Worm (Caenorhabditis elegans) whole organism, young adult: ENCODE measurements around the gene epic-3.
A peak's percentile ranks its signal among the peaks of the same experiment; 100 is the strongest.

ENCODE experiments used
- B0261.1 ChIP-seq: sonication (generic microtip); optimal IDR thresholded peaks from 2 replicates; lab custom pipeline; 2016; ENCODE audit warnings: mild to moderate bottlenecking, missing genetic modification characterization, moderate library complexity, missing compliant biosample characterization
- C06A6.2 ChIP-seq: fragments of 200-800 bp; sonication (Bioruptor generic); conservative IDR thresholded peaks from 2 replicates; pipeline ENCODE4 v1.3.6; 2022; ENCODE audit warnings: missing genetic modification characterization, missing compliant biosample characterization
- C17E4.6 ChIP-seq: fragments of 200-800 bp; sonication (Bioruptor generic); IDR thresholded peaks from 2 replicates; pipeline ENCODE4 v1.3.6; 2022; ENCODE audit warnings: missing genetic modification reagents, missing genetic modification characterization, missing compliant biosample characterization
- F10E7.11 ChIP-seq: sonication (generic microtip); optimal IDR thresholded peaks from 2 replicates; lab custom pipeline; 2017; ENCODE audit warnings: mild to moderate bottlenecking, missing genetic modification characterization, moderate library complexity, missing compliant biosample characterization
- F22D6.2 ChIP-seq: sonication (generic microtip); optimal IDR thresholded peaks from 2 replicates; lab custom pipeline; 2016; ENCODE audit warnings: mild to moderate bottlenecking, missing genetic modification characterization, missing compliant biosample characterization
- F37B4.10 ChIP-seq: fragments of 200-800 bp; sonication (Bioruptor generic); IDR thresholded peaks from 2 replicates; pipeline ENCODE4 v1.3.6; 2022; ENCODE audit warnings: missing genetic modification characterization, missing compliant biosample characterization
- F52B5.7 ChIP-seq: sonication (generic microtip); optimal IDR thresholded peaks from 2 replicates; lab custom pipeline; 2016; ENCODE audit warnings: mild to moderate bottlenecking, missing genetic modification characterization, missing compliant biosample characterization
- K11D2.4 ChIP-seq: fragments of 200-800 bp; sonication (Bioruptor generic); IDR thresholded peaks from 2 replicates; pipeline ENCODE4 v1.3.6; 2022; ENCODE audit warnings: missing genetic modification reagents, missing genetic modification characterization, missing compliant biosample characterization
- Y53G8AR.9 ChIP-seq: fragments of 200-800 bp; sonication (Bioruptor generic); conservative IDR thresholded peaks from 2 replicates; pipeline ENCODE4 v1.3.6; 2022; ENCODE audit warnings: missing genetic modification reagents, missing genetic modification characterization, missing compliant biosample characterization
- Y67H2A.10 ChIP-seq: fragments of 200-800 bp; sonication (Bioruptor generic); conservative IDR thresholded peaks from 2 replicates; pipeline ENCODE4 v1.3.6; 2022; ENCODE audit warnings: missing genetic modification reagents, missing genetic modification characterization, missing compliant biosample characterization
- Y79H2A.3 ChIP-seq: fragments of 200-800 bp; sonication (Bioruptor generic); conservative IDR thresholded peaks from 2 replicates; pipeline ENCODE4 v1.3.6; 2022; ENCODE audit warnings: missing genetic modification reagents, missing genetic modification characterization, missing compliant biosample characterization
- Y95B8A.8 ChIP-seq: fragments of 200-800 bp; sonication (Bioruptor generic); IDR thresholded peaks from 2 replicates; pipeline ENCODE4 v1.3.6; 2022; ENCODE audit warnings: missing genetic modification reagents, missing genetic modification characterization, missing compliant biosample characterization
- ama-1 ChIP-seq, 3 experiments: fragments of 150-350 bp in 1 of 3; sonication (generic microtip) in 2 of 3; optimal IDR thresholded peaks; 2 replicates each; lab custom pipeline; 2014 to 2018; ENCODE audit warnings: missing biosample characterization in 2 of 3, missing genetic modification characterization in 2 of 3, missing genetic modification reagents in 2 of 3
- atf-7 ChIP-seq: sonication (generic microtip); optimal IDR thresholded peaks from 2 replicates; lab custom pipeline; 2017; ENCODE audit warnings: mild to moderate bottlenecking, missing genetic modification characterization, missing compliant biosample characterization
- athp-1 ChIP-seq: sonication (generic microtip); optimal IDR thresholded peaks from 2 replicates; lab custom pipeline; 2017; ENCODE audit warnings: mild to moderate bottlenecking, missing genetic modification characterization, missing compliant biosample characterization
- attf-6 ChIP-seq: fragments of 200-800 bp; sonication (Bioruptor generic); IDR thresholded peaks from 2 replicates; pipeline ENCODE4 v1.3.6; 2022; ENCODE audit warnings: missing genetic modification reagents, missing genetic modification characterization, missing compliant biosample characterization
- ccch-3 ChIP-seq: fragments of 200-800 bp; sonication (Bioruptor generic); optimal IDR thresholded peaks from 2 replicates; lab custom pipeline; 2018; ENCODE audit warnings: mild to moderate bottlenecking, missing genetic modification characterization, missing compliant biosample characterization
- ceh-100 ChIP-seq: fragments of 200-800 bp; sonication (Bioruptor generic); IDR thresholded peaks from 2 replicates; pipeline ENCODE4 v1.3.6; 2022; ENCODE audit warnings: missing genetic modification reagents, missing genetic modification characterization, missing compliant biosample characterization
- ceh-58 ChIP-seq: fragments of 200-800 bp; sonication (Bioruptor generic); IDR thresholded peaks from 2 replicates; pipeline ENCODE4 v1.3.6; 2022; ENCODE audit warnings: missing genetic modification characterization, missing compliant biosample characterization
- ceh-79 ChIP-seq: sonication (generic microtip); optimal IDR thresholded peaks from 2 replicates; lab custom pipeline; 2017; ENCODE audit warnings: mild to moderate bottlenecking, missing genetic modification characterization, missing compliant biosample characterization
- dox-1 ChIP-seq: fragments of 200-800 bp; sonication (Bioruptor generic); IDR thresholded peaks from 2 replicates; pipeline ENCODE4 v1.3.6; 2022; ENCODE audit warnings: missing genetic modification reagents, missing genetic modification characterization, missing compliant biosample characterization
- efl-1 ChIP-seq: fragments of 150-350 bp; optimal IDR thresholded peaks from 2 replicates; lab custom pipeline; 2014; ENCODE audit warnings: missing biosample characterization, missing genetic modification reagents, missing genetic modification characterization
- egl-18 ChIP-seq: fragments of 200-800 bp; sonication (Bioruptor generic); IDR thresholded peaks from 2 replicates; pipeline ENCODE4 v1.3.6; 2022; ENCODE audit warnings: missing genetic modification reagents, missing genetic modification characterization, missing compliant biosample characterization
- egl-44 ChIP-seq: fragments of 200-800 bp; sonication (Bioruptor generic); IDR thresholded peaks from 2 replicates; pipeline ENCODE4 v1.3.6; 2022; ENCODE audit warnings: missing genetic modification reagents, missing genetic modification characterization, missing compliant biosample characterization
- ekl-4 ChIP-seq: fragments of 200-800 bp; sonication (Bioruptor generic); IDR thresholded peaks from 2 replicates; pipeline ENCODE4 v1.3.6; 2022; ENCODE audit warnings: missing genetic modification reagents, missing genetic modification characterization, missing compliant biosample characterization
- gei-17 ChIP-seq: fragments of 200-800 bp; sonication (Bioruptor generic); optimal IDR thresholded peaks from 2 replicates; lab custom pipeline; 2018; ENCODE audit warnings: mild to moderate bottlenecking, missing genetic modification characterization, missing compliant biosample characterization
- lag-1 ChIP-seq: fragments of 200-800 bp; sonication (Bioruptor generic); IDR thresholded peaks from 2 replicates; pipeline ENCODE4 v1.3.6; 2022; ENCODE audit warnings: missing genetic modification reagents, missing genetic modification characterization, missing compliant biosample characterization
- let-526 ChIP-seq: fragments of 200-800 bp; sonication (Bioruptor generic); IDR thresholded peaks from 2 replicates; pipeline ENCODE4 v1.3.6; 2022; ENCODE audit warnings: missing genetic modification reagents, missing genetic modification characterization, missing compliant biosample characterization
- lin-40 ChIP-seq: sonication (generic microtip); optimal IDR thresholded peaks from 2 replicates; lab custom pipeline; 2016; ENCODE audit warnings: missing genetic modification characterization, mild to moderate bottlenecking, missing compliant biosample characterization, missing genotype, missing genetic modification reagents
- lir-1 ChIP-seq: fragments of 200-800 bp; sonication (Bioruptor generic); conservative IDR thresholded peaks from 2 replicates; pipeline ENCODE4 v1.3.6; 2022; ENCODE audit warnings: missing genetic modification reagents, missing genetic modification characterization, missing compliant biosample characterization
- lsy-27 ChIP-seq: sonication (generic microtip); optimal IDR thresholded peaks from 2 replicates; lab custom pipeline; 2017; ENCODE audit warnings: missing genetic modification characterization, mild to moderate bottlenecking, missing compliant biosample characterization, antibody characterized with exemption, missing genotype, borderline replicate concordance; ENCODE audit not compliant: insufficient read depth
- madf-6 ChIP-seq: fragments of 200-800 bp; sonication (Bioruptor generic); IDR thresholded peaks from 2 replicates; pipeline ENCODE4 v1.3.6; 2022; ENCODE audit warnings: missing genetic modification reagents, missing genetic modification characterization, missing compliant biosample characterization
- mcd-1 ChIP-seq: fragments of 200-800 bp; sonication (Bioruptor generic); IDR thresholded peaks from 2 replicates; pipeline ENCODE4 v1.3.6; 2022; ENCODE audit warnings: missing genetic modification reagents, missing genetic modification characterization, missing compliant biosample characterization
- mes-4 ChIP-seq: sonication (generic microtip); optimal IDR thresholded peaks from 2 replicates; lab custom pipeline; 2016; ENCODE audit warnings: missing genotype, missing genetic modification characterization, missing compliant biosample characterization
- nhr-179 ChIP-seq: sonication (generic microtip); optimal IDR thresholded peaks from 2 replicates; lab custom pipeline; 2016; ENCODE audit warnings: mild to moderate bottlenecking, missing genetic modification characterization, missing compliant biosample characterization
- nhr-80 ChIP-seq: sonication (generic microtip); optimal IDR thresholded peaks from 2 replicates; lab custom pipeline; 2016; ENCODE audit warnings: missing genetic modification characterization, missing compliant biosample characterization
- nhr-90 ChIP-seq: sonication (generic microtip); optimal IDR thresholded peaks from 2 replicates; lab custom pipeline; 2016; ENCODE audit warnings: missing genotype, mild to moderate bottlenecking, missing genetic modification characterization, missing compliant biosample characterization
- pha-4 ChIP-seq: fragments of 150-350 bp; sonication (generic microtip); optimal IDR thresholded peaks from 2 replicates; lab custom pipeline; 2014; ENCODE audit warnings: missing biosample characterization, missing genetic modification reagents, missing genetic modification characterization
- rcor-1 ChIP-seq: fragments of 200-800 bp; sonication (Bioruptor generic); IDR thresholded peaks from 2 replicates; pipeline ENCODE4 v1.3.6; 2022; ENCODE audit warnings: missing genetic modification reagents, missing genetic modification characterization, missing compliant biosample characterization
- rec-8 ChIP-seq, 2 experiments: sonication (generic microtip); optimal IDR thresholded peaks; 2 replicates each; lab custom pipeline; 2016; ENCODE audit warnings: mild to moderate bottlenecking in 2 of 2, missing genetic modification characterization in 2 of 2, missing genetic modification reagents in 2 of 2, missing genotype in 2 of 2, missing biosample characterization in 1 of 2, missing compliant biosample characterization in 1 of 2, moderate library complexity in 1 of 2
- repo-1 ChIP-seq: sonication (generic microtip); optimal IDR thresholded peaks from 2 replicates; lab custom pipeline; 2017; ENCODE audit warnings: mild to moderate bottlenecking, missing genetic modification characterization, missing compliant biosample characterization
- snpc-3.4 ChIP-seq: sonication (generic microtip); optimal IDR thresholded peaks from 2 replicates; lab custom pipeline; 2017; ENCODE audit warnings: missing genetic modification characterization, mild to moderate bottlenecking, missing compliant biosample characterization, antibody characterized with exemption, moderate library complexity, missing genotype, missing genetic modification reagents
- snpc-4 ChIP-seq, 5 experiments: fragments of 150-350 bp in 1 of 5; sonication (generic microtip) in 4 of 5; optimal IDR thresholded peaks; 2 replicates each; lab custom pipeline; 2014 to 2018; ENCODE audit warnings: missing genetic modification characterization in 5 of 5, missing biosample characterization in 3 of 5, antibody characterized with exemption in 2 of 5, mild to moderate bottlenecking in 2 of 5, missing compliant biosample characterization in 2 of 5, missing genotype in 2 of 5, moderate library complexity in 2 of 5, missing genetic modification reagents in 1 of 5
- somi-1 ChIP-seq: fragments of 200-800 bp; sonication (Bioruptor generic); optimal IDR thresholded peaks from 2 replicates; lab custom pipeline; 2018; ENCODE audit warnings: mild to moderate bottlenecking, missing genetic modification characterization, missing compliant biosample characterization
- sptf-2 ChIP-seq: fragments of 200-800 bp; sonication (Bioruptor generic); optimal IDR thresholded peaks from 2 replicates; lab custom pipeline; 2018; ENCODE audit warnings: mild to moderate bottlenecking, missing genetic modification characterization, missing compliant biosample characterization
- unc-62 ChIP-seq: fragments of 150-350 bp; optimal IDR thresholded peaks from 2 replicates; lab custom pipeline; 2014; ENCODE audit warnings: missing biosample characterization, missing genetic modification reagents, missing genetic modification characterization
- ztf-18 ChIP-seq: sonication (generic microtip); optimal IDR thresholded peaks from 2 replicates; lab custom pipeline; 2016; ENCODE audit warnings: missing genotype, mild to moderate bottlenecking, missing genetic modification characterization, missing compliant biosample characterization

Gene epic-3

DNA sequence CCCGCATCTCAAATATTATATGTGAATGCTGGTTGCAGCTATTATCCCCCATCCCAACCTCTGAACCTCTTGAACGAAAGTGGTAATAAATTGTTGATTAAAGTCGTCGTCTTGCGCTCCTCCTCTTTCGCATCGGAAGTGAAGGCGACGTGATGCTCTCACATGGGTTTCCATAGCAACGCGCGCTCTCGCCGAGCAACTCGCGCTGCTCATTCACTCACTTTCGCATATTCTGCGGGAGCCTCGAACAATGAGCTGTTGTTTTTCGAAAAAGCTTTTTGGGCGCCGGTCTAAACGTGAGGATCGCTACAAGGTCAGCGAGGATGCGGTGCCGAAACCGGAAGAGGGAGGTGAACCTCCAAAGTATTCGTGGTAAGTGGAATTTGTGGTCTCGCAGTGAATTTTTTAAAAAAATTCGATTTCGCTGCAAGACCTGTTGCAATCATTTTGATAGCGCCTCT, 13.1 kb downstream of the epic-3 start, which contains the start of gene rpi-2 (continued):
- TF ChIP-seq K11D2.4 (peak; percentile 67; the same call in 1 of the 2 replicates), lag-1 (no peak), Y79H2A.3 (GFP tag; lab: Robert Waterston, UW) (peak; percentile 98), madf-6 (GFP tag; lab: Robert Waterston, UW) (peak; percentile 88), sptf-2 (GFP tag; lab: Kevin White, UChicago) (no peak), ekl-4 (GFP tag; lab: Robert Waterston, UW) (peak; percentile 96), B0261.1 (peak; percentile 21), F52B5.7 (tag; lab: Kevin White, UChicago) (peak; percentile 97), somi-1 (GFP tag; lab: Kevin White, UChicago) (peak; percentile 52), Y95B8A.8 (GFP tag; lab: Robert Waterston, UW) (peak; percentile 92), mes-4 (tag; lab: Kevin White, UChicago) (peak; percentile 60), nhr-80 (tag; lab: Kevin White, UChicago) (no peak), Y53G8AR.9 (GFP tag; lab: Robert Waterston, UW) (peak; percentile 96), lir-1 (no peak), repo-1 (tag; lab: Kevin White, UChicago) (peak; percentile 83), ceh-100 (GFP tag; lab: Robert Waterston, UW) (peak; percentile 83), ztf-18 (tag; lab: Kevin White, UChicago) (peak; percentile 58), rec-8 (tag; optimal IDR thresholded peaks at IDR 0.05; lab: Kevin White, UChicago) (peak; percentile 40 to 50), nhr-90 (tag; lab: Kevin White, UChicago) (peak; percentile 66), C17E4.6 (peak; percentile 90), attf-6 (GFP tag; lab: Robert Waterston, UW) (peak; percentile 90), lin-40 (tag; lab: Kevin White, UChicago) (peak; percentile 22), ceh-79 (tag; lab: Kevin White, UChicago) (peak; percentile 83), snpc-3.4 (peak; percentile 87), egl-44 (peak; percentile 93), athp-1 (tag; lab: Kevin White, UChicago) (peak; percentile 97), C06A6.2 (GFP tag; lab: Robert Waterston, UW) (no peak), egl-18 (0 out of 2 replicates have a peak, but pooled peaks have one; percentile 36), ccch-3 (GFP tag; lab: Kevin White, UChicago) (no peak), F22D6.2 (tag; lab: Kevin White, UChicago) (no peak), F37B4.10 (GFP tag; lab: Robert Waterston, UW) (0 out of 2 replicates have a peak, but pooled peaks have one; percentile 38), Y67H2A.10 (GFP tag; lab: Robert Waterston, UW) (no peak), gei-17 (GFP tag; lab: Kevin White, UChicago) (peak; percentile 5), snpc-4 (GFP tag; optimal IDR thresholded peaks at IDR 0.05; lab: Kevin White, UChicago) (no peak), snpc-4 (tag; optimal IDR thresholded peaks at IDR 0.05; lab: Kevin White, UChicago) (peak in 3 of 4 experiments; percentile 48 to 61 (median 56)), atf-7 (peak; percentile 78), pha-4 (no peak), mcd-1 (GFP tag; lab: Robert Waterston, UW) (peak; percentile 86), dox-1 (GFP tag; lab: Robert Waterston, UW) (peak; percentile 82), rcor-1 (GFP tag; lab: Robert Waterston, UW) (peak; percentile 81), F10E7.11 (tag; lab: Kevin White, UChicago) (peak; percentile 94), ama-1 (optimal IDR thresholded peaks at IDR 0.05; lab: Kevin White, UChicago) (no peak), ama-1 (GFP tag; optimal IDR thresholded peaks at IDR 0.05; lab: Kevin White, UChicago) (peak; percentile 49 to 50), let-526 (0 out of 2 replicates have a peak, but pooled peaks have one; percentile 59), nhr-179 (tag; lab: Kevin White, UChicago) (no peak), unc-62 (no peak), ceh-58 (GFP tag; lab: Robert Waterston, UW) (peak; percentile 97; the same call in 1 of the 2 replicates), efl-1 (no peak), lsy-27 (no peak)
